Worm (Caenorhabditis elegans): ENCODE results near the gene Y69E1A.5.

Gene Y69E1A.5

DNA sequence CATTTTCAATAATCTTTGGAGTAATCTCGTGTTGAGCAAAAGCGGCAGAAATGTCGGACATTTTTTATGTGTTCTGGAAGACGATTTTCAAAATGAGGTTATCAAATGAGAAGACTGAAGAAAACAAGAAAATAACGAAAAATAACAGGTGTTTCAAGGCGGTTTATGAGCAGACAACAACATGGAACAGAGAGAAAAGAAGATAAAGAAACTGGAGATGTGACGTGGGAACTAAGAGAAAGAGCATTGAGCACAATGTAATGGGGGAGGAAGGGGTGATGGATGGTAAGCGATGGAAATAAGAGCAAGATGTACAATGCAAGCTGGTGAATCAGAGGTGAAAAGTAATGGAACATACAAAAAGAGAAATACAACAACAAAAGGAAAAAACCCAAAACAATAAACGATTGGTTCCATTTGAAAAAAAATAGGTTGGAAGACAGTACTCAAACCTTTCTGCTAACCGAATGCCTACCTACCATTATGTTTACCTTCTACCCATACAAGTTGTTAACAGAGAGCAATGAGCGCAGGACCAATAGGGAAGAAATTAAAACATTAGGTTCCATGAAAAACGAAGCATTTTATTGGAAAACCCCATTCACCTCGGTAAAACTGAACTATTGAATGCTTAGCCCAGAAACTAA is at the start of gene Y69E1A.5:
Y69E1A.5 (minus strand) TSS at position 73 of the 647 bp plus-strand sequence.
- TF ChIP-seq ama-1 (optimal IDR thresholded peaks at IDR 0.05): no peak
- TF ChIP-seq lin-39 (tag; optimal IDR thresholded peaks at IDR 0.05): no peak
- no peak for TF ChIP-seq elt-1 (tag; optimal IDR thresholded peaks at IDR 0.05)
- TF ChIP-seq nfya-1 (tag; optimal IDR thresholded peaks at IDR 0.05; ENCODE audit: insufficient read depth): no peak
- no peak for TF ChIP-seq nhr-237 (tag; optimal IDR thresholded peaks at IDR 0.05)
- TF ChIP-seq skn-1 (tag; optimal IDR thresholded peaks at IDR 0.05): no peak
- no peak for TF ChIP-seq daf-12 (tag; optimal IDR thresholded peaks at IDR 0.05)
- no peak for TF ChIP-seq elt-2 (tag; optimal IDR thresholded peaks at IDR 0.05)
- TF ChIP-seq pqm-1 (tag; optimal IDR thresholded peaks at IDR 0.05): no peak
- TF ChIP-seq aly-2 (tag; optimal IDR thresholded peaks at IDR 0.05): no peak

DNA sequence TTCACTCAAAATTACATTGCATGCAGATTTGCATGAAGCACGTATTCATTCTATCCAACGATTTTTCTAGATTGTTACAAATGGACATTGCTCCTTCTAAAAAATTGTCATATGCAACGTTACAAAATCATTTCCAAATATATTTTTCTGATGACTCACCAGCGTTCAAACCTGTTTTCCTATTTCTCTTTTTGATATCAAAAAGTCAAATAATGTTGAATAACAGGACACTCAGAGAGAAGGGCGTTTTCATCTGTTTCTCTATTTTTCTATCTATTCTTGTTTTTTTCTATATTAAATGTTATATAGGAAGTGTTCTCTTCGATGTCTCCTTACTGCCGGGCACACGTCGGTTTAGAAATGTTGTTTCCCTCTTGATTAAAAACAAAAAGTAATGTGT is 49.4 kb upstream of the Y69E1A.5 start:
- TF ChIP-seq zag-1 (tag; optimal IDR thresholded peaks at IDR 0.05): no peak
- TF ChIP-seq ztf-11 (tag; optimal IDR thresholded peaks at IDR 0.05): no peak
- TF ChIP-seq daf-12 (tag; optimal IDR thresholded peaks at IDR 0.05): no peak
- no peak for TF ChIP-seq unc-39 (tag; optimal IDR thresholded peaks at IDR 0.05)
- TF ChIP-seq ceh-28 (tag; optimal IDR thresholded peaks at IDR 0.05): no peak
- TF ChIP-seq eor-1 (tag; optimal IDR thresholded peaks at IDR 0.05): no peak
- TF ChIP-seq nhr-43 (tag; optimal IDR thresholded peaks at IDR 0.05; ENCODE audit: poor library complexity, severe bottlenecking): no peak
- no peak for TF ChIP-seq nhr-77 (tag; optimal IDR thresholded peaks at IDR 0.05)
- TF ChIP-seq aly-2 (tag; optimal IDR thresholded peaks at IDR 0.05): no peak
- TF ChIP-seq nhr-76 (tag; optimal IDR thresholded peaks at IDR 0.05): no peak
- TF ChIP-seq nhr-11 (tag; optimal IDR thresholded peaks at IDR 0.05): no peak
- TF ChIP-seq nhr-12 (tag; optimal IDR thresholded peaks at IDR 0.05): no peak
- TF ChIP-seq lsy-12 (tag; optimal IDR thresholded peaks at IDR 0.05): no peak

DNA sequence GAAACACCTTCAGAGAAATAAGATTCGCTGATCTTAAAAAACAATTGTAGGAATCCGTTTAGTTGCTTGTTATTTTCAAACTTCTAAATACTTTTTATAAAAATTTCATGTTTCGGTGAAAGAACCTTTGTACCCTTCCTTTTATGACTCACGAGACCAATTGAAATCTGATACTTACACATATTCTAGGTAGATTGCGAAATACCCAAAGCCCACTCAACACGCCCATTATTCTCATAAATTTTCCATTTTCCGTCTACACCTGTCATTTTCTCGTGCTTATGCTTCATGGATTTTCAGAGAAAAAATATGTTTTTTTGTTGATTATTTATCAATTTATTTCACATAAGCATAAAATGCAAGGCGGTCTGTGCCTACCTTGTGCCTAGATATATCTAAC is 48.9 kb upstream of the Y69E1A.5 start:
- TF ChIP-seq nhr-67 (tag; optimal IDR thresholded peaks at IDR 0.05) (no peak), ceh-16 (tag; optimal IDR thresholded peaks at IDR 0.05) (no peak), nhr-11 (tag; optimal IDR thresholded peaks at IDR 0.05) (peak; percentile 40), unc-39 (tag; optimal IDR thresholded peaks at IDR 0.05) (no peak), snpc-4 (tag; optimal IDR thresholded peaks at IDR 0.05) (no peak), pqm-1 (tag; optimal IDR thresholded peaks at IDR 0.05) (no peak), aly-2 (tag; optimal IDR thresholded peaks at IDR 0.05) (no peak), sea-2 (GFP tag; optimal IDR thresholded peaks at IDR 0.05) (no peak)

DNA sequence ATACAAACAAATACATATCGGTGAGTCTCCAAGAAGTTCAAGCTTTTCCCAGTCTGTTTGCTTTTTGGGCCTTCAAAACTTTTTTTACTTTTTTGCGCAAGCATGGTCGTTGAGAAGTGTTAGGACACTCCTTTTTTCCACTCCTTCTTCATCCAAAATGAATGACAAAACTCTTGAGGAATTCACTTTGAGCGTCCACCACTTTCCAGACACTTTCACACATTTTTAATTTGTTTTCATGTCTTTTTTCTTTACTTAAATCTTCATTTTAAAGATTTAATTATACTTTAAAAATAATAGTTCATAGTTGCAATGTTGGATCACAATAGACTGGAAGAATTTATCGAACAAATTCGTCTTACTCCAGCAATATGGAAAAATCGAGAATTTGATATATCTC is 46.8 kb upstream of the Y69E1A.5 start, which contains the start of gene F13H10.1:
F13H10.1 (plus strand) TSS at position 301 of the 400 bp plus-strand sequence.
- TF ChIP-seq sea-2 (GFP tag; optimal IDR thresholded peaks at IDR 0.05): no peak
- no peak for TF ChIP-seq mml-1 (tag; optimal IDR thresholded peaks at IDR 0.05)
- no peak for TF ChIP-seq nfya-1 (tag; optimal IDR thresholded peaks at IDR 0.05; ENCODE audit: insufficient read depth)
- TF ChIP-seq nhr-237 (tag; optimal IDR thresholded peaks at IDR 0.05): no peak
- TF ChIP-seq nhr-12 (tag; optimal IDR thresholded peaks at IDR 0.05): no peak
- TF ChIP-seq unc-62 (GFP tag; optimal IDR thresholded peaks at IDR 0.05): no peak
- no peak for TF ChIP-seq ama-1 (optimal IDR thresholded peaks at IDR 0.05)
- TF ChIP-seq eor-1 (tag; optimal IDR thresholded peaks at IDR 0.05): no peak
- no peak for TF ChIP-seq snpc-4 (tag; optimal IDR thresholded peaks at IDR 0.05)
- no peak for TF ChIP-seq pha-4 (tag; optimal IDR thresholded peaks at IDR 0.05)
- no peak for TF ChIP-seq daf-12 (tag; optimal IDR thresholded peaks at IDR 0.05)
- no peak for TF ChIP-seq skn-1 (tag; optimal IDR thresholded peaks at IDR 0.05)
- no peak for TF ChIP-seq ceh-82 (tag; optimal IDR thresholded peaks at IDR 0.05)

DNA sequence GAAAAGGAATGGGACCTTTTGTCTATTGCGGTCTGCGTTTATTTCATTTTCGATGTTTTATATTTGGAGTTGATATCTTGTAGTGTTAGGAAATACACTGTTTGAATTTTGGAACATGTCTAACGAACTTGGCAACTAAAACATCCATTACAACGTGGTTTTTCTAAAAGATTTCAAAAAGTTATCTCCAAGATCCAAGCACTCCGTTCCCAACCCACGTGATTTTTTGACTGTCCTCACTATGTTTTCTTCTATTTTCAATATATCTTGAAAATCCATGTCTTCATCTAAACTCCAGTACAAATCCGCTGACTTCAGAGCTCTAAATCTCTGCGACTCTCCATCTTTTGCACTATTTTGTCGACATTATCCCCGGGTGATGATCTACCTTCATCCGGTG is 44.2 kb upstream of the Y69E1A.5 start, which contains the start of gene F13H10.9:
F13H10.9 (plus strand) TSS at position 301 of the 400 bp plus-strand sequence.
- TF ChIP-seq fkh-2 (tag; optimal IDR thresholded peaks at IDR 0.05): no peak
- no peak for TF ChIP-seq ceh-16 (tag; optimal IDR thresholded peaks at IDR 0.05)
- no peak for TF ChIP-seq ceh-28 (tag; optimal IDR thresholded peaks at IDR 0.05)
- TF ChIP-seq zag-1 (tag; optimal IDR thresholded peaks at IDR 0.05): no peak
- TF ChIP-seq lin-15B (tag; optimal IDR thresholded peaks at IDR 0.05): no peak
- TF ChIP-seq ZK546.5 (tag; optimal IDR thresholded peaks at IDR 0.05): no peak

All from whole organism, L3 larva.